Worm (Caenorhabditis elegans) whole organism, late embryonic: ENCODE results near the gene folt-2.

Experiments
- nhr-11 ChIP-seq: fragments of 150-350 bp; optimal IDR thresholded peaks from 2 replicates; lab custom pipeline; 2014; ENCODE audit warnings: missing biosample characterization, missing genetic modification characterization
- pqm-1 ChIP-seq: sonication (generic microtip); optimal IDR thresholded peaks from 2 replicates; lab custom pipeline; 2016; ENCODE audit warnings: missing genetic modification characterization, missing compliant biosample characterization
- unc-42 ChIP-seq: sonication (generic microtip); optimal IDR thresholded peaks from 2 replicates; lab custom pipeline; 2016; ENCODE audit warnings: missing genotype, missing genetic modification characterization, missing compliant biosample characterization

- TF ChIP-seq pqm-1 (tag; lab: Kevin White, UChicago), result no peak
- no peak for TF ChIP-seq unc-42 (tag; lab: Kevin White, UChicago)
- no peak for TF ChIP-seq nhr-11 (tag; lab: Kevin White, UChicago)
Observed at ce11 chrV:2825978-2826377, 49.4 kb downstream of the folt-2 start.
